Worm (Caenorhabditis elegans): ENCODE data around the gene M110.3.
A peak's percentile ranks its signal among the peaks of the same experiment; 100 is the strongest.

ce11 chrII:8185016-8185493 is 31.4 kb downstream of the M110.3 start, which contains the start of the genes mig-5 and cct-1:
- TF ChIP-seq W03F9.2 (tag; optimal IDR thresholded peaks at IDR 0.05) (peak; percentile 96), dao-5 (tag; optimal IDR thresholded peaks at IDR 0.05) (no peak), him-1 (tag; optimal IDR thresholded peaks at IDR 0.05) (peak; percentile 84)

All from whole organism, L4/young adult.